Fruit fly (Drosophila melanogaster): ENCODE data around the gene PAPLA1.

DNA sequence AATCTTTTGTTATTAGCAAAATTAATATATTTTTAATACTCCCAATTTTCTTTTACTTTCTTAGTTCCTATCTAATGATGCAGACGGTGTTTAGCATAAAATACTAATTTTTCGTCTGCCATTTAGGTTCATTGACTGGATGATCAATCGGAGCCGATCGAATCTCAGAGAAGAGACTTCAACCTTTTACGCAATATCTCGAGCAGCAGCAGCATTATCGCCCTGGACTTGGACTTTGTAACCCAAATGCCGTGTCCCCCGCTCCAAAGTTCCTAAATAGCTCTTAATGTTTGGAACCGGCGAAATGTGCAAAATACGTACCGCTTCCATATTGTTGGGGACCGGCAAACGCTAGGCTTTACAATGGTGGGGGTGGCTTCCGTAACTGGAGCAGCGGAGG, 44.9 kb upstream of the PAPLA1 start:
- TF ChIP-seq CG8478 (optimal IDR thresholded peaks at IDR 0.05) (no peak), CTCF (optimal IDR thresholded peaks at IDR 0.05) (no peak)
